Fruit fly (Drosophila melanogaster) whole organism, embryonic: Measurements from ENCODE around the gene Cka.

Experiments used
- Atf6 ChIP-seq: fragments of 200-800 bp; sonication (Bioruptor generic); IDR thresholded peaks from 2 replicates; pipeline ENCODE4 v1.3.6; 2022; ENCODE audit warnings: missing biosample characterization, missing genetic modification characterization
- CG10959 ChIP-seq: fragments of 200-800 bp; sonication (Bioruptor generic); IDR thresholded peaks from 2 replicates; pipeline ENCODE4 v1.3.6; 2022; ENCODE audit warnings: missing biosample characterization, missing genetic modification characterization
- CG12104 ChIP-seq: fragments of 200-800 bp; sonication (Bioruptor generic); optimal IDR thresholded peaks from 3 replicates; lab custom pipeline; 2016; ENCODE audit warnings: missing biosample characterization, missing genetic modification characterization
- CG12219 ChIP-seq: fragments of 200-800 bp; sonication (Bioruptor generic); optimal IDR thresholded peaks from 3 replicates; lab custom pipeline; 2018; ENCODE audit warnings: missing biosample characterization, mild to moderate bottlenecking, missing genetic modification characterization
- CG12299 ChIP-seq: fragments of 200-800 bp; sonication (Bioruptor generic); optimal IDR thresholded peaks from 2 replicates; lab custom pipeline; 2018; ENCODE audit warnings: missing biosample characterization, mild to moderate bottlenecking, missing genetic modification characterization
- CG1233 ChIP-seq: fragments of 200-800 bp; sonication (Bioruptor generic); optimal IDR thresholded peaks from 4 replicates; lab custom pipeline; 2018; ENCODE audit warnings: missing biosample characterization, mild to moderate bottlenecking, missing genetic modification characterization
- CG15011 ChIP-seq: fragments of 200-800 bp; sonication (Bioruptor generic); optimal IDR thresholded peaks from 3 replicates; lab custom pipeline; 2018; ENCODE audit warnings: missing biosample characterization, mild to moderate bottlenecking, missing genetic modification characterization
- CG1602 ChIP-seq: fragments of 200-800 bp; sonication (Bioruptor generic); optimal IDR thresholded peaks from 3 replicates; lab custom pipeline; 2016; ENCODE audit warnings: missing biosample characterization, missing genetic modification characterization
- CG1647 ChIP-seq: fragments of 200-800 bp; sonication (Bioruptor generic); optimal IDR thresholded peaks from 3 replicates; lab custom pipeline; 2016; ENCODE audit warnings: missing biosample characterization, missing genetic modification characterization
- CG16813 ChIP-seq: fragments of 200-800 bp; sonication (Bioruptor generic); IDR thresholded peaks from 3 replicates; pipeline ENCODE4 v1.3.6; 2022; ENCODE audit warnings: missing biosample characterization, missing genetic modification characterization; ENCODE audit not compliant: partially characterized antibody
- CG17328 ChIP-seq: fragments of 200-800 bp; sonication (Bioruptor generic); IDR thresholded peaks from 2 replicates; pipeline ENCODE4 v1.3.6; 2022; ENCODE audit warnings: missing biosample characterization, missing genetic modification characterization
- CG17361 ChIP-seq: fragments of 200-800 bp; sonication (Bioruptor generic); IDR thresholded peaks from 3 replicates; pipeline ENCODE4 v1.3.6; 2022; ENCODE audit warnings: missing biosample characterization, missing genetic modification characterization
- CG1792 ChIP-seq: fragments of 200-800 bp; sonication (Bioruptor generic); optimal IDR thresholded peaks from 2 replicates; lab custom pipeline; 2016; ENCODE audit warnings: missing biosample characterization, missing genetic modification characterization
- CG2875 ChIP-seq: fragments of 200-800 bp; sonication (Bioruptor generic); optimal IDR thresholded peaks from 2 replicates; lab custom pipeline; 2017; ENCODE audit warnings: missing biosample characterization, mild to moderate bottlenecking, missing genetic modification characterization, missing genetic modification reagents
- CG3065 ChIP-seq: fragments of 200-800 bp; sonication (Bioruptor generic); optimal IDR thresholded peaks from 2 replicates; lab custom pipeline; 2016; ENCODE audit warnings: missing biosample characterization, missing genetic modification characterization
- CG4820 ChIP-seq: fragments of 200-800 bp; sonication (Bioruptor generic); optimal IDR thresholded peaks from 3 replicates; lab custom pipeline; 2016; ENCODE audit warnings: missing biosample characterization, missing genetic modification characterization
- CG7357 ChIP-seq: fragments of 200-800 bp; sonication (Bioruptor generic); IDR thresholded peaks from 3 replicates; pipeline ENCODE4 v1.3.6; 2022; ENCODE audit warnings: missing biosample characterization, missing genetic modification characterization
- CG8944 ChIP-seq: fragments of 200-800 bp; sonication (Bioruptor generic); optimal IDR thresholded peaks from 3 replicates; lab custom pipeline; 2016; ENCODE audit warnings: missing biosample characterization, missing genetic modification characterization
- CTCF ChIP-seq: fragments of 200-800 bp; sonication (Bioruptor generic); optimal IDR thresholded peaks from 2 replicates; lab custom pipeline; 2017; ENCODE audit warnings: missing biosample characterization, mild to moderate bottlenecking, missing genetic modification characterization, moderate library complexity
- Dfd ChIP-seq, 2 experiments: fragments of >200 bp; optimal IDR thresholded peaks; 2 replicates each; lab custom pipeline; 2017; ENCODE audit warnings: missing biosample characterization in 2 of 2, missing genetic modification characterization in 2 of 2
- Doc3 ChIP-seq: fragments of 200-800 bp; sonication (Bioruptor generic); IDR thresholded peaks from 3 replicates; pipeline ENCODE4 v1.3.6; 2022; ENCODE audit warnings: missing biosample characterization, missing genetic modification characterization; ENCODE audit not compliant: partially characterized antibody
- E2f2 ChIP-seq: fragments of 200-800 bp; sonication (Bioruptor generic); IDR thresholded peaks from 2 replicates; pipeline ENCODE4 v1.3.6; 2022; ENCODE audit warnings: missing biosample characterization, missing genetic modification characterization
- Hey ChIP-seq: fragments of 200-800 bp; sonication (Bioruptor generic); optimal IDR thresholded peaks from 3 replicates; lab custom pipeline; 2018; ENCODE audit warnings: missing biosample characterization, mild to moderate bottlenecking, missing genetic modification characterization
- HmgD ChIP-seq: fragments of 200-800 bp; sonication (Bioruptor generic); optimal IDR thresholded peaks from 3 replicates; lab custom pipeline; 2016; ENCODE audit warnings: missing biosample characterization, missing genetic modification characterization
- Hmx ChIP-seq: fragments of 200-800 bp; sonication (Bioruptor generic); optimal IDR thresholded peaks from 2 replicates; lab custom pipeline; 2016; ENCODE audit warnings: missing biosample characterization, missing genetic modification characterization
- Hsf ChIP-seq: fragments of 200-800 bp; sonication (Bioruptor generic); optimal IDR thresholded peaks from 3 replicates; lab custom pipeline; 2016; ENCODE audit warnings: missing biosample characterization, missing genetic modification characterization
- MBD-R2 ChIP-seq: fragments of 200-800 bp; sonication (Bioruptor generic); IDR thresholded peaks from 2 replicates; pipeline ENCODE4 v1.3.6; 2022; ENCODE audit warnings: missing biosample characterization, missing genetic modification characterization
- Oaz ChIP-seq: fragments of 200-800 bp; sonication (Bioruptor generic); IDR thresholded peaks from 2 replicates; pipeline ENCODE4 v1.3.6; 2022; ENCODE audit warnings: missing biosample characterization, missing genetic modification characterization
- Optix ChIP-seq: fragments of 200-800 bp; sonication (Bioruptor generic); IDR thresholded peaks from 3 replicates; pipeline ENCODE4 v1.3.6; 2022; ENCODE audit warnings: missing biosample characterization, missing genetic modification characterization
- Ravus ChIP-seq: fragments of 200-800 bp; sonication (Bioruptor generic); IDR thresholded peaks from 2 replicates; pipeline ENCODE4 v1.3.6; 2022; ENCODE audit warnings: missing biosample characterization, missing genetic modification characterization
- YL-1 ChIP-seq: fragments of 200-800 bp; sonication (Bioruptor generic); optimal IDR thresholded peaks from 3 replicates; lab custom pipeline; 2017; ENCODE audit warnings: missing biosample characterization, mild to moderate bottlenecking, missing genetic modification characterization
- abd-A ChIP-seq: fragments of 200-800 bp; sonication (Bioruptor generic); optimal IDR thresholded peaks from 3 replicates; lab custom pipeline; 2019; ENCODE audit warnings: missing biosample characterization, mild to moderate bottlenecking, missing genetic modification characterization, moderate library complexity
- bbx ChIP-seq: fragments of 200-800 bp; sonication (Bioruptor generic); IDR thresholded peaks from 2 replicates; pipeline ENCODE4 v1.3.6; 2022; ENCODE audit warnings: missing biosample characterization, missing genetic modification characterization; ENCODE audit not compliant: partially characterized antibody
- crol ChIP-seq: fragments of 200-800 bp; sonication (Bioruptor generic); IDR thresholded peaks from 2 replicates; pipeline ENCODE4 v1.3.6; 2022; ENCODE audit warnings: missing biosample characterization, missing genetic modification characterization
- dan ChIP-seq: fragments of 200-800 bp; sonication (Bioruptor generic); IDR thresholded peaks from 2 replicates; pipeline ENCODE4 v1.3.6; 2022; ENCODE audit warnings: missing biosample characterization, missing genetic modification characterization
- danr ChIP-seq: fragments of 200-800 bp; sonication (Bioruptor generic); IDR thresholded peaks from 2 replicates; pipeline ENCODE4 v1.3.6; 2022; ENCODE audit warnings: missing biosample characterization, missing genetic modification characterization
- dmrt11E ChIP-seq: fragments of 200-800 bp; sonication (Bioruptor generic); optimal IDR thresholded peaks from 3 replicates; lab custom pipeline; 2018; ENCODE audit warnings: missing biosample characterization, mild to moderate bottlenecking, missing genetic modification characterization, moderate library complexity
- dmrt99B ChIP-seq: fragments of 200-800 bp; sonication (Bioruptor generic); optimal IDR thresholded peaks from 2 replicates; lab custom pipeline; 2018; ENCODE audit warnings: missing biosample characterization, mild to moderate bottlenecking, missing genetic modification characterization, moderate library complexity
- klu ChIP-seq: fragments of 200-800 bp; sonication (Bioruptor generic); IDR thresholded peaks from 2 replicates; pipeline ENCODE4 v1.3.6; 2022; ENCODE audit warnings: missing biosample characterization, missing genetic modification characterization
- mam ChIP-seq: fragments of 200-800 bp; sonication (Bioruptor generic); optimal IDR thresholded peaks from 3 replicates; lab custom pipeline; 2016; ENCODE audit warnings: missing biosample characterization, missing genetic modification characterization
- psq ChIP-seq: fragments of 200-800 bp; sonication (Bioruptor generic); optimal IDR thresholded peaks from 2 replicates; lab custom pipeline; 2017; ENCODE audit warnings: missing biosample characterization, missing genetic modification characterization
- pum ChIP-seq: fragments of 200-800 bp; sonication (Bioruptor generic); optimal IDR thresholded peaks from 2 replicates; lab custom pipeline; 2016; ENCODE audit warnings: missing biosample characterization, missing genetic modification characterization
- ranshi ChIP-seq: fragments of 200-800 bp; sonication (Bioruptor generic); IDR thresholded peaks from 2 replicates; pipeline ENCODE4 v1.3.6; 2022; ENCODE audit warnings: missing biosample characterization, missing genetic modification characterization
- row ChIP-seq: fragments of 200-800 bp; sonication (Bioruptor generic); IDR thresholded peaks from 3 replicates; pipeline ENCODE4 v1.3.6; 2022; ENCODE audit warnings: missing biosample characterization, missing genetic modification characterization
- sisA ChIP-seq: fragments of 200-800 bp; sonication (Bioruptor generic); IDR thresholded peaks from 2 replicates; pipeline ENCODE4 v1.3.6; 2022; ENCODE audit warnings: missing biosample characterization, missing genetic modification characterization
- so ChIP-seq: fragments of 200-800 bp; sonication (Bioruptor generic); IDR thresholded peaks from 3 replicates; pipeline ENCODE4 v1.3.6; 2022; ENCODE audit warnings: missing biosample characterization, missing genetic modification characterization
- stwl ChIP-seq: fragments of 200-800 bp; sonication (Bioruptor generic); optimal IDR thresholded peaks from 3 replicates; lab custom pipeline; 2018; ENCODE audit warnings: missing biosample characterization, mild to moderate bottlenecking, missing genetic modification characterization, moderate library complexity
- tap ChIP-seq: fragments of 200-800 bp; optimal IDR thresholded peaks from 3 replicates; lab custom pipeline; 2019; ENCODE audit warnings: missing biosample characterization, mild to moderate bottlenecking, missing genetic modification characterization, moderate library complexity
- tll ChIP-seq, 2 experiments: fragments of 200-800 bp in 1 of 2; fragments of >200 bp in 1 of 2; sonication (Bioruptor generic) in 1 of 2; optimal IDR thresholded peaks; 2 replicates each; lab custom pipeline; 2017 to 2019; ENCODE audit warnings: missing biosample characterization in 2 of 2, missing genetic modification characterization in 2 of 2, mild to moderate bottlenecking in 1 of 2, moderate library complexity in 1 of 2
- ttk ChIP-seq: fragments of 200-800 bp; sonication (Bioruptor generic); IDR thresholded peaks from 2 replicates; pipeline ENCODE4 v2.1.2; 2022; ENCODE audit warnings: missing biosample characterization, missing genetic modification characterization

Gene Cka

DNA sequence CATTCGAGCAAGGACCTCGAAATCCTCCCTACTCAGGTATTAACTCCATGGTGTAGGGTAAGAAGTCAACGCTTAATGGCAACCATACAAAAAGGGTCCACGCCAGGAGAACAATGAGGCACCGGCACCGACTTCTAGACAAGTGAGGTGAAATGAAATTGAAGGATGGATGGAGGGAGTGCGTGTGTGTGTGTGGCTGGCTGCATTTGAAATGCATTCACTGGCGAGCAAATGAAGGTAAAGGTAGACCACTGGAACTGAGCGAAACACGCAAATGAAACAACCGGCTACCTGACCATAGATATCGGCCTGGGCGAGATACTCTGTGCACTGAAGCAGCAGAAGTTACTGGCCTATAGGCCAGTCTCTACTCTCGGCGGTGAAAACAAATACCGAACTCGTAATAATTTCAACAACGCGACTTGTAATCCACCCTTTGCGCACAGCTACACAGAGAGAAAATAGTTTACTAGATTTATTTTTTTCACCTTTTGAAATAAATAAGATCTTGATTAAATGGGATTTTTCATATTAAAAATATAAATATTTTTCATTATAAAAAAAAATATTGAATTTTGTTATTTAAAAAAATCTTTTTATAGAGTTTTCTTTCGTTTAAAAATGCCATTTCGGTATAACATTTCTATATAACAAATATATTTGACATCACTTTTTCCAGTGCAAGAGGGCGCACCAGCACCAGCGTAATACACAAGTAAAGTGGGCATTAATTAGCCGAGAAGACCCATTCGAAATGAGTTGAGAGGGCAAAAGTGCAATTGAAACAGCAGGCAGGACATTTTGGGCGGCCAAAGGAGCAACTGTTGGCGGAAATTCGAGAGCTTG lies 51.3 kb downstream of the Cka start (continued):
- peak; percentile 94 for TF ChIP-seq dmrt11E (tag; lab: Kevin White, UChicago)
- no peak for TF ChIP-seq tap (tag; lab: Kevin White, UChicago)
- peak; percentile 44 for TF ChIP-seq pum
- peak; percentile 42; the same call in 1 of the 2 replicates for TF ChIP-seq crol (GFP tag; lab: Robert Waterston, UW)
- peak; percentile 50 for TF ChIP-seq CG1233
- TF ChIP-seq dan (GFP tag; lab: Robert Waterston, UW): no peak
- TF ChIP-seq stwl (tag; lab: Kevin White, UChicago): peak; percentile 21
- TF ChIP-seq CG4820 (GFP tag; lab: Kevin White, UChicago): peak; percentile 39
- TF ChIP-seq CG10959 (GFP tag; lab: Robert Waterston, UW): peak; percentile 80
- TF ChIP-seq row: peak; percentile 86
- TF ChIP-seq Hmx (GFP tag; lab: Kevin White, UChicago): no peak
- peak; percentile 63 for TF ChIP-seq Ravus (GFP tag; lab: Robert Waterston, UW)
- peak; percentile 90 for TF ChIP-seq CG17361
- TF ChIP-seq ttk (GFP tag; lab: Robert Waterston, UW): peak; percentile 86
- peak; percentile 89; the same call in 2 of the 3 replicates for TF ChIP-seq so
- peak; percentile 61 for TF ChIP-seq Hsf (GFP tag; lab: Kevin White, UChicago)
- TF ChIP-seq CG7357: peak; percentile 31; the same call in 1 of the 3 replicates
- no peak for TF ChIP-seq HmgD (GFP tag; lab: Kevin White, UChicago)
- TF ChIP-seq Atf6 (GFP tag; lab: Robert Waterston, UW): peak; percentile 55; the same call in 1 of the 2 replicates
- TF ChIP-seq CG12104 (GFP tag; lab: Kevin White, UChicago): no peak
- no peak for TF ChIP-seq Hey (tag; lab: Kevin White, UChicago)
- TF ChIP-seq klu (GFP tag; lab: Robert Waterston, UW): peak; percentile 85
- no peak for TF ChIP-seq CG1647 (GFP tag; lab: Kevin White, UChicago)
- no peak for TF ChIP-seq CG1792 (GFP tag; lab: Kevin White, UChicago)
- TF ChIP-seq dmrt99B: peak; percentile 89
- TF ChIP-seq CG12219 (GFP tag; lab: Kevin White, UChicago): peak; percentile 69
- TF ChIP-seq CG8944: peak; percentile 18
- TF ChIP-seq CG12299 (tag; lab: Kevin White, UChicago): peak; percentile 65
- TF ChIP-seq CG16813 (GFP tag; lab: Robert Waterston, UW): no peak
- TF ChIP-seq ranshi (GFP tag; lab: Robert Waterston, UW): peak; percentile 88
- no peak for TF ChIP-seq CG15011 (GFP tag; lab: Kevin White, UChicago)
- peak; percentile 70 for TF ChIP-seq CG3065 (GFP tag; lab: Kevin White, UChicago)
- no peak; the same call in none of the 2 replicates for TF ChIP-seq danr (GFP tag; lab: Robert Waterston, UW)
- peak; percentile 87 for TF ChIP-seq sisA (GFP tag; lab: Robert Waterston, UW)
- TF ChIP-seq Optix: peak; percentile 61; the same call in 1 of the 3 replicates
- TF ChIP-seq CG1602 (GFP tag; lab: Kevin White, UChicago): peak; percentile 84
- TF ChIP-seq Doc3 (GFP tag; lab: Robert Waterston, UW): no peak
- peak in 1 of 2 experiments; percentile 96 for TF ChIP-seq tll (GFP tag; optimal IDR thresholded peaks at IDR 0.05; lab: Kevin White, UChicago)
- peak; percentile 45 for TF ChIP-seq MBD-R2
- peak; percentile 54 for TF ChIP-seq CTCF (GFP tag; lab: Kevin White, UChicago)
- peak; percentile 71 for TF ChIP-seq E2f2
- TF ChIP-seq bbx: peak; percentile 8; the same call in 1 of the 2 replicates
- TF ChIP-seq abd-A (tag; lab: Kevin White, UChicago): no peak
- TF ChIP-seq CG2875: peak; percentile 83
- TF ChIP-seq CG17328 (GFP tag; lab: Robert Waterston, UW): peak; percentile 81
- TF ChIP-seq psq (GFP tag; lab: Kevin White, UChicago): peak; percentile 47
- TF ChIP-seq Dfd (GFP tag; optimal IDR thresholded peaks at IDR 0.05; lab: Kevin White, UChicago): no peak
- TF ChIP-seq YL-1 (GFP tag; lab: Kevin White, UChicago): peak; percentile 44
- peak; percentile 33 for TF ChIP-seq mam (GFP tag; lab: Kevin White, UChicago)
- TF ChIP-seq Oaz (GFP tag; lab: Robert Waterston, UW): peak; percentile 48; the same call in 1 of the 2 replicates
